Fruit fly (Drosophila melanogaster) whole organism, embryonic: ENCODE results near the gene Ugt305A1.

Source experiments
- ATbp ChIP-seq: fragments of 200-800 bp; sonication (Bioruptor generic); optimal IDR thresholded peaks from 2 replicates; lab custom pipeline; 2017; ENCODE audit warnings: missing biosample characterization, mild to moderate bottlenecking, missing genetic modification characterization, missing genetic modification reagents
- Asciz ChIP-seq: fragments of 200-800 bp; sonication (Bioruptor generic); optimal IDR thresholded peaks from 2 replicates; lab custom pipeline; 2017; ENCODE audit warnings: missing biosample characterization, mild to moderate bottlenecking, missing genetic modification characterization, missing genetic modification reagents
- Bteb2 ChIP-seq: fragments of 200-800 bp; sonication (Bioruptor generic); optimal IDR thresholded peaks from 2 replicates; lab custom pipeline; 2016; ENCODE audit warnings: missing biosample characterization, missing genetic modification characterization
- CG10274 ChIP-seq: fragments of 200-800 bp; sonication (Bioruptor generic); optimal IDR thresholded peaks from 3 replicates; lab custom pipeline; 2017; ENCODE audit warnings: missing biosample characterization, mild to moderate bottlenecking, missing genetic modification characterization
- CG11247 ChIP-seq: fragments of 200-800 bp; sonication (Bioruptor generic); IDR thresholded peaks from 2 replicates; pipeline ENCODE4 v1.3.6; 2022; ENCODE audit warnings: missing biosample characterization, missing genetic modification characterization
- CG11456 ChIP-seq: fragments of 200-800 bp; sonication (Bioruptor generic); IDR thresholded peaks from 3 replicates; pipeline ENCODE4 v1.3.6; 2022; ENCODE audit warnings: missing biosample characterization, missing genetic modification characterization
- CG12391 ChIP-seq: fragments of 200-800 bp; sonication (Bioruptor generic); optimal IDR thresholded peaks from 3 replicates; lab custom pipeline; 2018; ENCODE audit warnings: missing biosample characterization, mild to moderate bottlenecking, missing genetic modification characterization, moderate library complexity
- CG13424 ChIP-seq: fragments of 200-800 bp; sonication (Bioruptor generic); optimal IDR thresholded peaks from 2 replicates; lab custom pipeline; 2019; ENCODE audit warnings: missing biosample characterization, mild to moderate bottlenecking, missing genetic modification characterization, moderate library complexity
- CG14014 ChIP-seq: fragments of 200-800 bp; sonication (Bioruptor generic); IDR thresholded peaks from 2 replicates; pipeline ENCODE4 v1.3.6; 2022; ENCODE audit warnings: missing biosample characterization, missing genetic modification characterization
- CG15073 ChIP-seq: fragments of 200-800 bp; sonication (Bioruptor generic); optimal IDR thresholded peaks from 2 replicates; lab custom pipeline; 2016; ENCODE audit warnings: missing biosample characterization, missing genetic modification characterization
- CG16779 ChIP-seq: fragments of 200-800 bp; sonication (Bioruptor generic); IDR thresholded peaks from 2 replicates; pipeline ENCODE4 v1.3.6; 2022; ENCODE audit warnings: missing biosample characterization, missing genetic modification characterization
- CG16813 ChIP-seq: fragments of 200-800 bp; sonication (Bioruptor generic); IDR thresholded peaks from 3 replicates; pipeline ENCODE4 v1.3.6; 2022; ENCODE audit warnings: missing biosample characterization, missing genetic modification characterization; ENCODE audit not compliant: partially characterized antibody
- CG17328 ChIP-seq: fragments of 200-800 bp; sonication (Bioruptor generic); IDR thresholded peaks from 2 replicates; pipeline ENCODE4 v1.3.6; 2022; ENCODE audit warnings: missing biosample characterization, missing genetic modification characterization
- CG2875 ChIP-seq: fragments of 200-800 bp; sonication (Bioruptor generic); optimal IDR thresholded peaks from 2 replicates; lab custom pipeline; 2017; ENCODE audit warnings: missing biosample characterization, mild to moderate bottlenecking, missing genetic modification characterization, missing genetic modification reagents
- CG31388 ChIP-seq: fragments of 200-800 bp; sonication (Bioruptor generic); optimal IDR thresholded peaks from 2 replicates; lab custom pipeline; 2016; ENCODE audit warnings: missing biosample characterization, missing genetic modification characterization
- CG32767 ChIP-seq: fragments of 200-800 bp; sonication (Bioruptor generic); IDR thresholded peaks from 2 replicates; pipeline ENCODE4 v1.3.6; 2022; ENCODE audit warnings: missing biosample characterization, missing genetic modification characterization
- CG42726 ChIP-seq: fragments of 200-800 bp; sonication (Bioruptor generic); IDR thresholded peaks from 2 replicates; pipeline ENCODE4 v1.3.6; 2022; ENCODE audit warnings: missing biosample characterization, missing genetic modification characterization; ENCODE audit not compliant: partially characterized antibody
- CG4328 ChIP-seq: fragments of 200-800 bp; sonication (Bioruptor generic); optimal IDR thresholded peaks from 3 replicates; lab custom pipeline; 2017; ENCODE audit warnings: missing biosample characterization, missing genetic modification reagents, missing genetic modification characterization
- CG6765 ChIP-seq: fragments of 200-800 bp; sonication (Bioruptor generic); optimal IDR thresholded peaks from 3 replicates; lab custom pipeline; 2017; ENCODE audit warnings: missing biosample characterization, mild to moderate bottlenecking, missing genetic modification characterization
- CG7987 ChIP-seq: fragments of 200-800 bp; sonication (Bioruptor generic); optimal IDR thresholded peaks from 2 replicates; lab custom pipeline; 2018; ENCODE audit warnings: missing biosample characterization, mild to moderate bottlenecking, missing genetic modification characterization, moderate library complexity
- CG8089 ChIP-seq: fragments of 200-800 bp; sonication (Bioruptor generic); optimal IDR thresholded peaks from 3 replicates; lab custom pipeline; 2016; ENCODE audit warnings: missing biosample characterization, missing genetic modification characterization
- CG9215 ChIP-seq: fragments of 200-800 bp; sonication (Bioruptor generic); IDR thresholded peaks from 2 replicates; pipeline ENCODE4 v1.3.6; 2022; ENCODE audit warnings: missing biosample characterization, missing genetic modification characterization
- Chrac-16 ChIP-seq: fragments of 200-800 bp; sonication (Bioruptor generic); optimal IDR thresholded peaks from 3 replicates; lab custom pipeline; 2016; ENCODE audit warnings: missing biosample characterization, missing genetic modification characterization
- CoRest ChIP-seq: fragments of 200-800 bp; sonication (Bioruptor generic); optimal IDR thresholded peaks from 3 replicates; lab custom pipeline; 2018; ENCODE audit warnings: missing biosample characterization, mild to moderate bottlenecking, missing genetic modification characterization, moderate library complexity
- Dref ChIP-seq: fragments of 200-800 bp; sonication (Bioruptor generic); IDR thresholded peaks from 2 replicates; pipeline ENCODE4 v1.3.6; 2022; ENCODE audit warnings: missing biosample characterization, missing genetic modification characterization
- ERR ChIP-seq: fragments of 200-800 bp; sonication (Bioruptor generic); optimal IDR thresholded peaks from 2 replicates; lab custom pipeline; 2016; ENCODE audit warnings: missing biosample characterization, missing genetic modification characterization
- Ets65A ChIP-seq: fragments of 200-800 bp; sonication (Bioruptor generic); peaks from one replicate; lab custom pipeline; 2016; ENCODE audit warnings: missing biosample characterization, missing genetic modification characterization
- Fer2 ChIP-seq: fragments of 200-800 bp; sonication (Bioruptor generic); optimal IDR thresholded peaks from 2 replicates; lab custom pipeline; 2018; ENCODE audit warnings: missing biosample characterization, mild to moderate bottlenecking, missing genetic modification characterization, moderate library complexity
- Hsf ChIP-seq: fragments of 200-800 bp; sonication (Bioruptor generic); optimal IDR thresholded peaks from 3 replicates; lab custom pipeline; 2016; ENCODE audit warnings: missing biosample characterization, missing genetic modification characterization
- Lim3 ChIP-seq: fragments of 200-800 bp; sonication (Bioruptor generic); IDR thresholded peaks from 2 replicates; pipeline ENCODE4 v1.3.6; 2022; ENCODE audit warnings: missing biosample characterization, missing genetic modification characterization
- Meics ChIP-seq: fragments of 200-800 bp; sonication (Bioruptor generic); optimal IDR thresholded peaks from 2 replicates; lab custom pipeline; 2017; ENCODE audit warnings: missing biosample characterization, mild to moderate bottlenecking, missing genetic modification characterization
- Nf-YA ChIP-seq: fragments of 200-800 bp; sonication (Bioruptor generic); IDR thresholded peaks from 2 replicates; pipeline ENCODE4 v1.3.6; 2022; ENCODE audit warnings: missing biosample characterization, missing genetic modification characterization
- NfI ChIP-seq: fragments of 200-800 bp; sonication (Bioruptor generic); optimal IDR thresholded peaks from 3 replicates; lab custom pipeline; 2018; ENCODE audit warnings: missing biosample characterization, mild to moderate bottlenecking, missing genetic modification characterization, moderate library complexity
- Rfx ChIP-seq: fragments of 200-800 bp; sonication (Bioruptor generic); IDR thresholded peaks from 2 replicates; pipeline ENCODE4 v1.3.6; 2022; ENCODE audit warnings: missing biosample characterization, missing genetic modification characterization
- ase ChIP-seq: fragments of 200-800 bp; sonication (Bioruptor generic); IDR thresholded peaks from 3 replicates; pipeline ENCODE4 v1.3.6; 2022; ENCODE audit warnings: missing biosample characterization, missing genetic modification characterization
- bowl ChIP-seq: fragments of 200-800 bp; sonication (Bioruptor generic); IDR thresholded peaks from 2 replicates; pipeline ENCODE4 v1.3.6; 2022; ENCODE audit warnings: missing biosample characterization, missing genetic modification characterization
- ci ChIP-seq: fragments of 200-800 bp; sonication (Bioruptor generic); IDR thresholded peaks from 3 replicates; pipeline ENCODE4 v1.3.6; 2022; ENCODE audit warnings: missing biosample characterization, missing genetic modification characterization
- fd3F ChIP-seq: fragments of 200-800 bp; sonication (Bioruptor generic); optimal IDR thresholded peaks from 2 replicates; lab custom pipeline; 2018; ENCODE audit warnings: missing biosample characterization, mild to moderate bottlenecking, missing genetic modification characterization, moderate library complexity
- insv ChIP-seq, 2 experiments: fragments of 200-800 bp; sonication (Bioruptor generic); optimal IDR thresholded peaks; 3 replicates each; lab custom pipeline; 2016 to 2018; ENCODE audit warnings: missing biosample characterization in 2 of 2, missing genetic modification characterization in 2 of 2
- nerfin-1 ChIP-seq: fragments of 200-800 bp; sonication (Bioruptor generic); optimal IDR thresholded peaks from 3 replicates; lab custom pipeline; 2019; ENCODE audit warnings: missing biosample characterization, mild to moderate bottlenecking, missing genetic modification characterization, moderate library complexity
- pb ChIP-seq: fragments of 200-800 bp; sonication (Bioruptor generic); optimal IDR thresholded peaks from 3 replicates; lab custom pipeline; 2016; ENCODE audit warnings: missing biosample characterization, missing genetic modification characterization
- sd ChIP-seq: fragments of 200-800 bp; sonication (Bioruptor generic); optimal IDR thresholded peaks from 3 replicates; lab custom pipeline; 2018; ENCODE audit warnings: missing biosample characterization, mild to moderate bottlenecking, missing genetic modification characterization, moderate library complexity
- seq ChIP-seq: fragments of 200-800 bp; sonication (Bioruptor generic); IDR thresholded peaks from 2 replicates; pipeline ENCODE4 v1.3.6; 2022; ENCODE audit warnings: missing biosample characterization, missing genetic modification characterization
- sna ChIP-seq: fragments of 200-800 bp; sonication (Bioruptor generic); IDR thresholded peaks from 2 replicates; pipeline ENCODE4 v1.3.6; 2022; ENCODE audit warnings: missing biosample characterization, missing genetic modification characterization; ENCODE audit not compliant: partially characterized antibody
- tio ChIP-seq: fragments of 200-800 bp; sonication (Bioruptor generic); optimal IDR thresholded peaks from 2 replicates; lab custom pipeline; 2017; ENCODE audit warnings: missing biosample characterization, missing genetic modification characterization, inconsistent platforms
- tll ChIP-seq, 2 experiments: fragments of 200-800 bp in 1 of 2; fragments of >200 bp in 1 of 2; sonication (Bioruptor generic) in 1 of 2; optimal IDR thresholded peaks; 2 replicates each; lab custom pipeline; 2017 to 2019; ENCODE audit warnings: missing biosample characterization in 2 of 2, missing genetic modification characterization in 2 of 2, mild to moderate bottlenecking in 1 of 2, moderate library complexity in 1 of 2
- unpg ChIP-seq: fragments of 200-800 bp; sonication (Bioruptor generic); optimal IDR thresholded peaks from 3 replicates; lab custom pipeline; 2018; ENCODE audit warnings: missing biosample characterization, mild to moderate bottlenecking, missing genetic modification characterization, moderate library complexity
- zf30C ChIP-seq: fragments of 200-800 bp; sonication (Bioruptor generic); optimal IDR thresholded peaks from 3 replicates; lab custom pipeline; 2018; ENCODE audit warnings: missing biosample characterization, mild to moderate bottlenecking, missing genetic modification characterization
- zfh2 ChIP-seq: fragments of 200-800 bp; sonication (Bioruptor generic); optimal IDR thresholded peaks from 2 replicates; lab custom pipeline; 2016; ENCODE audit warnings: missing biosample characterization, missing genetic modification characterization

Ugt305A1 gene

dm6 chr3L:4070221-4070995 is 10.8 kb downstream of the Ugt305A1 start (continued):
- TF ChIP-seq zf30C (GFP tag; lab: Kevin White, UChicago), result no peak
- TF ChIP-seq sd (tag; lab: Kevin White, UChicago), result peak; percentile 65
- TF ChIP-seq Lim3, result peak; percentile 75
- peak; percentile 37 for TF ChIP-seq CG15073 (GFP tag; lab: Kevin White, UChicago)
- TF ChIP-seq CG14014 (GFP tag; lab: Robert Waterston, UW), result peak; percentile 95
- peak; percentile 99 for TF ChIP-seq Ets65A
- peak; percentile 85 for TF ChIP-seq Meics (GFP tag; lab: Kevin White, UChicago)
- peak; percentile 52 for TF ChIP-seq CG6765 (GFP tag; lab: Kevin White, UChicago)
- TF ChIP-seq unpg (GFP tag; lab: Kevin White, UChicago), result peak; percentile 90
- TF ChIP-seq CG13424 (tag; lab: Kevin White, UChicago), result peak; percentile 90
- TF ChIP-seq sna, result no peak
- TF ChIP-seq CG11456, result peak; percentile 97
- TF ChIP-seq bowl (GFP tag; lab: Robert Waterston, UW), result peak; percentile 81
- TF ChIP-seq CG17328, result peak; percentile 94
- peak; percentile 53 for TF ChIP-seq CG31388 (GFP tag; lab: Kevin White, UChicago)
- TF ChIP-seq CG9215 (GFP tag; lab: Robert Waterston, UW), result peak; percentile 82
- peak; percentile 89 for TF ChIP-seq ase (GFP tag; lab: Robert Waterston, UW)
- TF ChIP-seq CG8089 (GFP tag; lab: Kevin White, UChicago), result peak; percentile 86
- peak; percentile 88 for TF ChIP-seq CoRest (tag; lab: Kevin White, UChicago)
- no peak for TF ChIP-seq tll (GFP tag; optimal IDR thresholded peaks at IDR 0.05; lab: Kevin White, UChicago)
- peak; percentile 94 for TF ChIP-seq NfI (GFP tag; lab: Kevin White, UChicago)
- TF ChIP-seq CG10274 (GFP tag; lab: Kevin White, UChicago), result peak; percentile 86
- peak; percentile 88 for TF ChIP-seq ERR
- TF ChIP-seq CG42726 (GFP tag; lab: Robert Waterston, UW), result no peak
- TF ChIP-seq Asciz (GFP tag; lab: Kevin White, UChicago), result peak; percentile 67
- peak; percentile 83 for TF ChIP-seq Chrac-16
- TF ChIP-seq CG32767 (GFP tag; lab: Robert Waterston, UW), result peak; percentile 90
- TF ChIP-seq CG4328 (GFP tag; lab: Kevin White, UChicago), result no peak
- TF ChIP-seq Fer2, result peak; percentile 64
- peak; percentile 88 for TF ChIP-seq pb (GFP tag; lab: Kevin White, UChicago)
- TF ChIP-seq CG12391 (tag; lab: Kevin White, UChicago), result peak; percentile 77
- TF ChIP-seq seq (GFP tag; lab: Robert Waterston, UW), result peak; percentile 90
- peak; percentile 90 for TF ChIP-seq fd3F
- TF ChIP-seq CG11247 (GFP tag; lab: Robert Waterston, UW), result peak; percentile 93
- no peak for TF ChIP-seq insv (GFP tag; optimal IDR thresholded peaks at IDR 0.05; lab: Kevin White, UChicago)
- TF ChIP-seq zfh2 (GFP tag; lab: Kevin White, UChicago), result peak; percentile 94
- peak; percentile 55 for TF ChIP-seq nerfin-1 (tag; lab: Kevin White, UChicago)
- TF ChIP-seq tio (GFP tag; lab: Kevin White, UChicago), result peak; percentile 73
- peak; percentile 71 for TF ChIP-seq CG16779
- peak; percentile 98 for TF ChIP-seq ci (GFP tag; lab: Robert Waterston, UW)
- TF ChIP-seq ATbp, result peak; percentile 76
- TF ChIP-seq Hsf (GFP tag; lab: Kevin White, UChicago), result peak; percentile 92
- peak; percentile 64 for TF ChIP-seq CG7987 (GFP tag; lab: Kevin White, UChicago)
- TF ChIP-seq CG16813 (GFP tag; lab: Robert Waterston, UW), result no peak
- TF ChIP-seq Bteb2, result peak; percentile 76
- peak; percentile 96 for TF ChIP-seq Rfx (GFP tag; lab: Robert Waterston, UW)
- TF ChIP-seq CG2875 (GFP tag; lab: Kevin White, UChicago), result peak; percentile 54
- peak; percentile 20; the same call in 1 of the 2 replicates for TF ChIP-seq Dref
- TF ChIP-seq Nf-YA, result peak; percentile 91
